Worm (Caenorhabditis elegans) whole organism, L4 larva: ENCODE data around the gene F11D11.22.
"Not testable (repeated sequence)": the region's sequence is repeated elsewhere in the genome, so short reads cannot be mapped to it uniquely, and the experiment has no call there.

Experiments used
- F49E8.2 ChIP-seq: sonication (generic microtip); optimal IDR thresholded peaks from 2 replicates; lab custom pipeline; 2016; ENCODE audit warnings: missing compliant biosample characterization, mild to moderate bottlenecking, missing genetic modification characterization, borderline replicate concordance
- Y48G9A.11 ChIP-seq: fragments of 200-800 bp; sonication (Bioruptor generic); IDR thresholded peaks from 2 replicates; pipeline ENCODE4 v1.3.6; 2022; ENCODE audit warnings: missing genetic modification reagents, missing genetic modification characterization, missing compliant biosample characterization
- aha-1 ChIP-seq: fragments of 150-350 bp; peaks from one replicate; lab custom pipeline; 2014; ENCODE audit warnings: missing biosample characterization, missing genetic modification characterization
- attf-4 ChIP-seq: sonication (generic microtip); optimal IDR thresholded peaks from 3 replicates; lab custom pipeline; 2017; ENCODE audit warnings: missing biosample characterization, missing genetic modification characterization
- ceh-44 ChIP-seq: fragments of 200-800 bp; sonication (Bioruptor generic); IDR thresholded peaks from 2 replicates; pipeline ENCODE4 v1.3.6; 2022; ENCODE audit warnings: missing genetic modification reagents, missing genetic modification characterization, missing compliant biosample characterization
- ces-1 ChIP-seq: fragments of 150-350 bp; sonication (generic microtip); optimal IDR thresholded peaks from 4 replicates; lab custom pipeline; 2014; ENCODE audit warnings: missing biosample characterization, missing genetic modification reagents, missing genetic modification characterization
- cey-2 ChIP-seq: sonication (generic microtip); optimal IDR thresholded peaks from 3 replicates; lab custom pipeline; 2017; ENCODE audit warnings: missing genetic modification characterization, mild to moderate bottlenecking, missing compliant biosample characterization, antibody characterized with exemption, borderline replicate concordance; ENCODE audit not compliant: insufficient read depth
- daf-16 ChIP-seq, 3 experiments: sonication (generic microtip); optimal IDR thresholded peaks; 2 replicates each; lab custom pipeline; 2016 to 2017; ENCODE audit warnings: missing genetic modification characterization in 3 of 3, missing genetic modification reagents in 3 of 3, mild to moderate bottlenecking in 2 of 3, missing compliant biosample characterization in 2 of 3, missing biosample characterization in 1 of 3, moderate library complexity in 1 of 3
- daf-8 ChIP-seq: fragments of 200-800 bp; sonication (Bioruptor generic); IDR thresholded peaks from 2 replicates; pipeline ENCODE4 v1.3.6; 2022; ENCODE audit warnings: missing genetic modification characterization, missing compliant biosample characterization
- dmd-8 ChIP-seq: fragments of 200-800 bp; sonication (Bioruptor generic); IDR thresholded peaks from 2 replicates; pipeline ENCODE4 v1.3.6; 2022; ENCODE audit warnings: missing genetic modification characterization, missing compliant biosample characterization
- dmd-9 ChIP-seq: fragments of 200-800 bp; sonication (Bioruptor generic); IDR thresholded peaks from 2 replicates; pipeline ENCODE4 v1.3.6; 2022; ENCODE audit warnings: missing genetic modification reagents, missing genetic modification characterization, missing compliant biosample characterization
- dpl-1 ChIP-seq: fragments of 150-350 bp; optimal IDR thresholded peaks from 2 replicates; lab custom pipeline; 2014; ENCODE audit warnings: missing biosample characterization, missing genetic modification reagents, missing genetic modification characterization
- duxl-1 ChIP-seq: sonication (generic microtip); optimal IDR thresholded peaks from 2 replicates; lab custom pipeline; 2016; ENCODE audit warnings: mild to moderate bottlenecking, missing genetic modification characterization, moderate library complexity, missing compliant biosample characterization; ENCODE audit not compliant: poor library complexity
- hmg-1.1 ChIP-seq: fragments of 200-800 bp; sonication (Bioruptor generic); IDR thresholded peaks from 2 replicates; pipeline ENCODE4 v1.3.6; 2022; ENCODE audit warnings: missing genetic modification reagents, missing genetic modification characterization, missing compliant biosample characterization
- lin-13 ChIP-seq: fragments of 150-350 bp; optimal IDR thresholded peaks from 2 replicates; lab custom pipeline; 2014; ENCODE audit warnings: missing biosample characterization, missing genetic modification reagents, missing genetic modification characterization
- madf-5 ChIP-seq, 2 experiments: fragments of 200-800 bp; sonication (Bioruptor generic); IDR thresholded peaks; 2 replicates each; pipeline ENCODE4 v1.3.6; 2022; ENCODE audit warnings: missing compliant biosample characterization in 2 of 2, missing genetic modification characterization in 2 of 2
- madf-9 ChIP-seq: fragments of 200-800 bp; sonication (Bioruptor generic); conservative IDR thresholded peaks from 2 replicates; pipeline ENCODE4 v1.3.6; 2022; ENCODE audit warnings: missing genetic modification reagents, missing genetic modification characterization, missing compliant biosample characterization
- mdl-1 ChIP-seq, 2 experiments: fragments of 150-350 bp in 1 of 2; sonication (generic microtip) in 1 of 2; optimal IDR thresholded peaks; 2 replicates each; lab custom pipeline; 2014 to 2017; ENCODE audit warnings: missing biosample characterization in 2 of 2, missing genetic modification characterization in 2 of 2
- mdt-29 ChIP-seq: fragments of 200-800 bp; sonication (Bioruptor generic); IDR thresholded peaks from 2 replicates; pipeline ENCODE4 v1.3.6; 2022; ENCODE audit warnings: missing genetic modification reagents, missing genetic modification characterization, missing compliant biosample characterization
- mes-2 ChIP-seq: sonication (generic microtip); optimal IDR thresholded peaks from 2 replicates; lab custom pipeline; 2016; ENCODE audit warnings: missing genotype, mild to moderate bottlenecking, missing genetic modification characterization, missing compliant biosample characterization; ENCODE audit not compliant: poor library complexity, severe bottlenecking
- mxl-2 ChIP-seq: fragments of 200-800 bp; sonication (Bioruptor generic); conservative IDR thresholded peaks from 2 replicates; pipeline ENCODE4 v1.3.6; 2022; ENCODE audit warnings: missing genetic modification reagents, missing genetic modification characterization, missing compliant biosample characterization
- php-3 ChIP-seq: fragments of 200-800 bp; sonication (Bioruptor generic); IDR thresholded peaks from 2 replicates; pipeline ENCODE4 v1.3.6; 2022; ENCODE audit warnings: missing genetic modification reagents, missing genetic modification characterization, missing compliant biosample characterization
- pqm-1 ChIP-seq: sonication (generic microtip); optimal IDR thresholded peaks from 2 replicates; lab custom pipeline; 2017; ENCODE audit warnings: missing biosample characterization, missing genetic modification characterization
- set-16 ChIP-seq: fragments of 200-800 bp; sonication (Bioruptor generic); IDR thresholded peaks from 2 replicates; pipeline ENCODE4 v1.3.6; 2022; ENCODE audit warnings: missing genetic modification reagents, missing genetic modification characterization, missing compliant biosample characterization
- skn-1 ChIP-seq: fragments of 150-350 bp; optimal IDR thresholded peaks from 2 replicates; lab custom pipeline; 2014; ENCODE audit warnings: missing biosample characterization, missing genetic modification characterization
- spr-3 ChIP-seq: fragments of 200-800 bp; sonication (Bioruptor generic); optimal IDR thresholded peaks from 2 replicates; lab custom pipeline; 2018; ENCODE audit warnings: mild to moderate bottlenecking, missing genetic modification characterization, missing compliant biosample characterization
- unc-62 ChIP-seq, 3 experiments: fragments of 150-350 bp in 1 of 3; sonication (generic microtip); optimal IDR thresholded peaks in 2 of 3; peaks in 1 of 3; 1 replicate in 1 of 3; 2 replicates in 2 of 3; lab custom pipeline; 2014 to 2017; ENCODE audit warnings: missing biosample characterization in 3 of 3, missing genetic modification characterization in 3 of 3, missing genetic modification reagents in 3 of 3, missing genotype in 1 of 3
- vab-7 ChIP-seq: fragments of 200-800 bp; sonication (Bioruptor generic); IDR thresholded peaks from 2 replicates; pipeline ENCODE4 v1.3.6; 2022; ENCODE audit warnings: missing genetic modification reagents, missing genetic modification characterization, missing compliant biosample characterization
- zag-1 ChIP-seq: fragments of 150-350 bp; optimal IDR thresholded peaks from 2 replicates; lab custom pipeline; 2014; ENCODE audit warnings: missing biosample characterization, missing genetic modification characterization

F11D11.22 gene

DNA sequence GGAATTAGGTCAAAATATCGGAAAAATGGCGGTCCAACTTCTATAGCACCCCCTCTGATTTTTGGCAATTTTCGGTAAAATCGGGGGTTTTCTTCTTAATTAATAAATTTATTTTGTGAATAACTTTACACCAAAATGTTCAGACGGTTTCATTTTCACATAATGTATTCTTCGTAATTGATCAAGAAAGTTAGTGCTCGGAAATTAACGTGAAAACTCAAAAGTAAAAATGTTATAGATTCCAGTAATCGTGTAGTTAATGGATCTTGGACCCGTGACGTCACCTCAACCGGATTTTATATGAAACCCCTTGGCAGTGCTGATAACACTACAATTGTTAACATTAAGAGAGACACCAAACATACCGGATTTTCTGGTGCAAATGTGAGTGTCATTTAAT lies at the start of gene F11D11.22:
TSS of gene F11D11.22 (plus strand) at position 301 of the 400 bp plus-strand sequence.
- not testable (repeated sequence) for TF ChIP-seq attf-4 (tag; lab: Kevin White, UChicago); F49E8.2 (tag; lab: Kevin White, UChicago); mdl-1 (tag; optimal IDR thresholded peaks at IDR 0.05; lab: Kevin White, UChicago)

DNA sequence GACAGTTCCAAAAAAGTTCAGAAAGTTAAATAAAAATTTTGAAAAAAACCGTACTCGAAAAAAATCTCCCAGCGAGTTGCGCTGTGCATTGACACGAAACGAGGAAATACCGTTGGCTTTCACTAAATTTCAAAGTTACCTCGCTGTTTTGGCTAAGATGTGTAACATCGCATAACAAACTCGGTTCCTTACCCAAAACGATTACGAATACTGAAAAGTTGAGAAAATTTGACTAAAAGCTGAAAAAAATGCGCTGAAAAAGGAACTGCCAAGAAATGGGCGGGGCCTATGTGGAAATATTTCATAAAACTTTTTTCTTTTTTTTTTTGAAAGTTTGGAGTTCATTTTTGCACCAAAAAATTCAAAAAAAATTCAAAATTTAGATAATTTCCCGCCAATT lies 42.7 kb upstream of the F11D11.22 start:
- TF ChIP-seq unc-62 (GFP tag; optimal IDR thresholded peaks at IDR 0.05 in 1 of 2; lab: Kevin White, UChicago) (peak in 1 of 2 experiments; percentile 65), unc-62 (tag; optimal IDR thresholded peaks at IDR 0.05; lab: Kevin White, UChicago) (no peak), aha-1 (tag; lab: Kevin White, UChicago) (peak; percentile 48), vab-7 (GFP tag; lab: Robert Waterston, UW) (no peak)

DNA sequence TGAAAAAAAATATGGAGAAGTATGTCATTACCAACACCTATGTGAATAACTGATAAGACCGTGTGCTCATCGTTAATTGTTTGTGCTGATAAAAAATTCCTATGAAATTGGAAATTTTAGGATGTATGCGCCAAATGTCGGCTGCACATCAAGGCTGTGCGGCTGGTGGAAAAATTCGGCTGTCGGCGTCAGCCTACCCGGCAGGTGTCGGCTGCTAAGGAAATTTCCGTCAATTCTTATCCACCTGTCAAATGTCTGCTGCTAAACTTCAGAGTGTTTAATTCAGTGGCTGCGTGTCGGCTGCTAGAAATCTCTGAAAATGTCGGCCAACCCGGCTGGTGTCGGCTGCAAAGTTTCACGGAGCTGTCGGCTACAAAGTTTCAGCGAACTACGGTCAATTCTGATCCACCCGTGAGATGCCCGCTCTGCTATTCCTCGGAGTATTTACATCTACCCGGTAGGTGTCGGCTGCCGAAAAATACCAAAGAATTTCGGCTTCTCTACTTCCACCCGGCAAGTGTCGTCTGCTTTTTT lies 42.1 kb upstream of the F11D11.22 start, which contains the start of gene Y17D7C.2:
TSS of gene Y17D7C.2 (minus strand) at position 32 of the 534 bp plus-strand sequence.
- no peak for TF ChIP-seq daf-8 (GFP tag; lab: Robert Waterston, UW)
- peak; percentile 79 for TF ChIP-seq pqm-1 (tag; lab: Kevin White, UChicago)
- no peak for TF ChIP-seq skn-1 (tag; lab: Kevin White, UChicago)
- TF ChIP-seq Y48G9A.11 (GFP tag; lab: Robert Waterston, UW): 0 out of 2 replicates have a peak, but pooled peaks have one; percentile 46
- peak; percentile 31 for TF ChIP-seq duxl-1 (tag; lab: Kevin White, UChicago)
- TF ChIP-seq daf-16 (GFP tag; optimal IDR thresholded peaks at IDR 0.05; lab: Kevin White, UChicago): no peak
- TF ChIP-seq daf-16 (tag; optimal IDR thresholded peaks at IDR 0.05; lab: Kevin White, UChicago): peak; percentile 58
- no peak for TF ChIP-seq dpl-1 (GFP tag; lab: Kevin White, UChicago)
- TF ChIP-seq set-16: 0 out of 2 replicates have a peak, but pooled peaks have one; percentile 24
- TF ChIP-seq spr-3 (GFP tag; lab: Kevin White, UChicago): no peak
- TF ChIP-seq madf-5 (GFP tag; IDR thresholded peaks at IDR 0.05; lab: Robert Waterston, UW): no peak
- TF ChIP-seq mes-2 (tag; lab: Kevin White, UChicago): no peak
- no peak for TF ChIP-seq hmg-1.1
- peak; percentile 82 for TF ChIP-seq dmd-9 (GFP tag; lab: Robert Waterston, UW)

DNA sequence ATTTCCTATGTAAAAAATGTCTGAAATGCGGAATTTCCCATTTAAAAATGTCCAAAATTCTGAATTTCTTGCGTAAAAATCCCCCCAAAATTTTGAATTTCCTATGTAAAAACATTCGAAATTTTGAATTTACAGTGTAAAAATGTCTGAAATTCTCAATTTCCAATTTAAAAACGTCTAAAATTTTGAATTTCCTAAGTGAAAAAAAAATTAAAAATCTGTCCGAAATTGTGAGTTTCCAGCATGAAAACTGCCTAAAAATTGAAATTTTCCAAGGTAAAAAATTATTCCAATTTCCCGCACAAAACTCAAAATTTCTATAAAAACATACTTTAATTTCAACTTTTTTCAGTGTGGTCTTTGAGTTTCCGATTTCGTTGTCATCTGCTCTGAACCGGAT lies 40.3 kb upstream of the F11D11.22 start:
- TF ChIP-seq cey-2 (tag; lab: Kevin White, UChicago): no peak
- peak in 1 of 2 experiments; percentile 93 for TF ChIP-seq unc-62 (GFP tag; optimal IDR thresholded peaks at IDR 0.05 in 1 of 2; lab: Kevin White, UChicago)
- TF ChIP-seq unc-62 (tag; optimal IDR thresholded peaks at IDR 0.05; lab: Kevin White, UChicago): no peak
- TF ChIP-seq zag-1: no peak
- peak; percentile 87 for TF ChIP-seq aha-1 (tag; lab: Kevin White, UChicago)

DNA sequence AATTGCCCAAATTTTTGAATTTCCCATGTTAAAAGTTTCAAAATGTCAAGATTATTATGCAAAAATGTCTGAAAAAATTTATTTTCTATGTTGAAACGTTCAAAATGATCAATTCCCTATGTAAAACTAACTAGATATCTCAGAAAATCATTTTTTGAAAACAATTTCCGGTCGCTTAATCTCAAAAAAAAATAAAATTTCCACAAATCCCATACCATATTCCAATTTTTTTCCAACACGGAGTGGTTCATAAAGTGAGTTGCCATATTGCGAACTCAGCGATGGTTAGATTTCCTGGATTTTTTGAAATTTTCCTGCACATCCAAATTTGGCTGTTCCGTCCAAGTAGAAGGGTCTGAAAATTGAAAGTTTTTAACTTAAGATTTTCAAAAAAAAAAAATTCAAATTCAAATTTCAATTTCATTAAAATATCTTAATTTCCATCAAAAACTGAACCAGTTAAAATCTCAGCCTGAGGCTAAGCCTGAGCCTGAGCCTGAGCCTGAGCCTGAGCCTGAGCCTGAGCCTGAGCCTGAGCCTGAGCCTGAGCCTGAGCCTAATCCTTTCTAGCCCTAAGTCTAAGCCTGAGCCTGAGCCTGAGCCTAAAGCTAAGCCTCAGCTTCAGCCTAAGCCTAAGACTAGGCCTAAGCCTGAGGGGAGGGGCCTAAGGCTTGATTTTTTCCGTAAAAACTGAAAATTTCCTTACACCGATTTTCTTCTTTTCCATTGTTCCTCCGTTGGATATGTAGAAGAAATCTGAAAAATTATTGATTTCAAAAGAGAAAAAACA lies 39.4 kb upstream of the F11D11.22 start:
- no peak for TF ChIP-seq php-3 (GFP tag; lab: Robert Waterston, UW)
- TF ChIP-seq set-16: peak; percentile 59
- TF ChIP-seq hmg-1.1: no peak
- no peak for TF ChIP-seq madf-9 (GFP tag; lab: Robert Waterston, UW)
- no peak for TF ChIP-seq ces-1
- no peak for TF ChIP-seq mxl-2 (GFP tag; lab: Robert Waterston, UW)
- no peak for TF ChIP-seq mdt-29 (GFP tag; lab: Robert Waterston, UW)
- no peak for TF ChIP-seq ceh-44 (GFP tag; lab: Robert Waterston, UW)
- no peak for TF ChIP-seq lin-13
- no peak for TF ChIP-seq dmd-8 (GFP tag; lab: Robert Waterston, UW)
- TF ChIP-seq dmd-9 (GFP tag; lab: Robert Waterston, UW): peak; percentile 55; the same call in 1 of the 2 replicates
